Fruit fly (Drosophila melanogaster): ENCODE measurements around the gene Pli.

The Pli gene

dm6 chr3R:23920874-23921539 is 31.2 kb upstream of the Pli start:
- TF ChIP-seq sna (GFP tag; IDR thresholded peaks at IDR 0.05; ENCODE audit: partially characterized antibody): no peak
- no peak for TF ChIP-seq Dfd (GFP tag; optimal IDR thresholded peaks at IDR 0.05)
- TF ChIP-seq zen (tag; optimal IDR thresholded peaks at IDR 0.05): no peak
- no peak for TF ChIP-seq CG1832 (GFP tag; optimal IDR thresholded peaks at IDR 0.05)
- TF ChIP-seq dpn (GFP tag; optimal IDR thresholded peaks at IDR 0.05): peak in 1 of 2 experiments; percentile 25
- TF ChIP-seq CG10462 (GFP tag; optimal IDR thresholded peaks at IDR 0.05): no peak
- TF ChIP-seq CG10267 (tag; optimal IDR thresholded peaks at IDR 0.05): no peak
- TF ChIP-seq CG1792 (GFP tag; optimal IDR thresholded peaks at IDR 0.05): peak; percentile 40
- TF ChIP-seq CG13123 (GFP tag; optimal IDR thresholded peaks at IDR 0.05): no peak
- TF ChIP-seq Aef1 (GFP tag; IDR thresholded peaks at IDR 0.05): peak; percentile 48; the same call in 1 of the 3 replicates
- no peak for TF ChIP-seq Gsc (GFP tag; IDR thresholded peaks at IDR 0.05)
- peak; percentile 17 for TF ChIP-seq Hsf (GFP tag; optimal IDR thresholded peaks at IDR 0.05)
- TF ChIP-seq CG3995 (GFP tag; optimal IDR thresholded peaks at IDR 0.05): no peak
- no peak for TF ChIP-seq CG17829 (tag; optimal IDR thresholded peaks at IDR 0.05)
- TF ChIP-seq row (GFP tag; IDR thresholded peaks at IDR 0.05): peak; percentile 76
- TF ChIP-seq btn (GFP tag; optimal IDR thresholded peaks at IDR 0.05): no peak
- no peak for TF ChIP-seq CG10209 (GFP tag; optimal IDR thresholded peaks at IDR 0.05)
- TF ChIP-seq abd-A (tag; optimal IDR thresholded peaks at IDR 0.05): peak; percentile 93
- TF ChIP-seq CG1602 (GFP tag; optimal IDR thresholded peaks at IDR 0.05): no peak
- no peak for TF ChIP-seq corto (GFP tag; optimal IDR thresholded peaks at IDR 0.05)
- TF ChIP-seq CG7839 (tag; optimal IDR thresholded peaks at IDR 0.05): peak; percentile 36
- no peak for TF ChIP-seq amos (GFP tag; IDR thresholded peaks at IDR 0.05; ENCODE audit: partially characterized antibody)
- TF ChIP-seq pita (GFP tag; optimal IDR thresholded peaks at IDR 0.05): no peak
- no peak for TF ChIP-seq en (GFP tag; optimal IDR thresholded peaks at IDR 0.05)
- TF ChIP-seq TFAM (GFP tag; optimal IDR thresholded peaks at IDR 0.05): no peak
- TF ChIP-seq CG4730 (GFP tag; IDR thresholded peaks at IDR 0.05): 0 out of 2 replicates have a peak, but pooled peaks have one; percentile 15
- peak; percentile 24; the same call in 1 of the 2 replicates for TF ChIP-seq Ptx1 (GFP tag; IDR thresholded peaks at IDR 0.05)
- no peak for TF ChIP-seq sqz (GFP tag; optimal IDR thresholded peaks at IDR 0.05)
- no peak; the same call in 1 of the 2 replicates for TF ChIP-seq CG8765 (GFP tag; IDR thresholded peaks at IDR 0.05)
- peak; percentile 43 for TF ChIP-seq unpg (GFP tag; optimal IDR thresholded peaks at IDR 0.05)
- peak; percentile 64 for TF ChIP-seq Awh (GFP tag; IDR thresholded peaks at IDR 0.05)
- peak; percentile 85 for TF ChIP-seq B-H2 (GFP tag; optimal IDR thresholded peaks at IDR 0.05)
- TF ChIP-seq chif (GFP tag; optimal IDR thresholded peaks at IDR 0.05): no peak
- peak; percentile 45 for TF ChIP-seq HLH54F (GFP tag; optimal IDR thresholded peaks at IDR 0.05)
- peak; percentile 83 for TF ChIP-seq CG32532 (GFP tag; IDR thresholded peaks at IDR 0.05)
- peak; percentile 47 for TF ChIP-seq CG1603 (tag; optimal IDR thresholded peaks at IDR 0.05)
- no peak for TF ChIP-seq CG8281 (tag; optimal IDR thresholded peaks at IDR 0.05)
- TF ChIP-seq ara (GFP tag; IDR thresholded peaks at IDR 0.05): peak; percentile 72
- TF ChIP-seq Atf3 (GFP tag; optimal IDR thresholded peaks at IDR 0.05): no peak
- peak; percentile 81 for TF ChIP-seq HmgZ (tag; optimal IDR thresholded peaks at IDR 0.05)
- TF ChIP-seq CG18011 (GFP tag; optimal IDR thresholded peaks at IDR 0.05): peak; percentile 17
- peak; percentile 9 for TF ChIP-seq Chrac-16 (GFP tag; optimal IDR thresholded peaks at IDR 0.05)
- TF ChIP-seq h (optimal IDR thresholded peaks at IDR 0.05): no peak
- TF ChIP-seq fd3F (GFP tag; optimal IDR thresholded peaks at IDR 0.05): peak; percentile 57
- no peak for TF ChIP-seq tna (GFP tag; IDR thresholded peaks at IDR 0.05; ENCODE audit: partially characterized antibody)
- TF ChIP-seq cas (GFP tag; IDR thresholded peaks at IDR 0.05): 0 out of 2 replicates have a peak, but pooled peaks have one; percentile 40
- TF ChIP-seq CG9817 (tag; optimal IDR thresholded peaks at IDR 0.05): peak; percentile 72
- TF ChIP-seq yki (optimal IDR thresholded peaks at IDR 0.05): no peak
- no peak for TF ChIP-seq CG16815 (GFP tag; optimal IDR thresholded peaks at IDR 0.05)
- TF ChIP-seq MESR4 (GFP tag; optimal IDR thresholded peaks at IDR 0.05): no peak

All from whole organism, embryonic.